Fruit fly (Drosophila melanogaster): ENCODE results near the gene CG10352.
A peak's percentile ranks its signal among the peaks of the same experiment; 100 is the strongest.

The CG10352 gene

dm6 chrX:11852310-11852709, 24.7 kb downstream of the CG10352 start, which contains the start of gene p24-1 (continued):
- peak; percentile 91 for TF ChIP-seq CG13287 (GFP tag; IDR thresholded peaks at IDR 0.05; ENCODE audit: partially characterized antibody)
- TF ChIP-seq Bgb (GFP tag; IDR thresholded peaks at IDR 0.05; ENCODE audit: partially characterized antibody) = peak; percentile 93
- TF ChIP-seq CG17802 (tag; optimal IDR thresholded peaks at IDR 0.05) = peak; percentile 27
- no peak for TF ChIP-seq CG12236 (GFP tag; optimal IDR thresholded peaks at IDR 0.05)
- peak; percentile 67 for TF ChIP-seq sens (GFP tag)
- peak; percentile 13 for TF ChIP-seq CG4820 (GFP tag; optimal IDR thresholded peaks at IDR 0.05)
- no peak for TF ChIP-seq Abd-B (GFP tag; optimal IDR thresholded peaks at IDR 0.05)
- TF ChIP-seq CG4617 (GFP tag; optimal IDR thresholded peaks at IDR 0.05; ENCODE audit: borderline replicate concordance) = peak; percentile 54
- no peak for TF ChIP-seq sr (GFP tag; IDR thresholded peaks at IDR 0.05)
- no peak for TF ChIP-seq esg (GFP tag; conservative IDR thresholded peaks at IDR 0.05)
- peak; percentile 20; the same call in 1 of the 3 replicates for TF ChIP-seq ci (GFP tag; IDR thresholded peaks at IDR 0.05)
- TF ChIP-seq CG13424 (tag; optimal IDR thresholded peaks at IDR 0.05) = peak; percentile 23
- peak; percentile 9 for TF ChIP-seq az2 (GFP tag; optimal IDR thresholded peaks at IDR 0.05)
- peak; percentile 88 for TF ChIP-seq CG6791 (GFP tag; IDR thresholded peaks at IDR 0.05; ENCODE audit: partially characterized antibody)
- no peak for TF ChIP-seq ranshi (GFP tag; IDR thresholded peaks at IDR 0.05)
- TF ChIP-seq zen (tag; optimal IDR thresholded peaks at IDR 0.05) = no peak
- no peak for TF ChIP-seq C15 (GFP tag; IDR thresholded peaks at IDR 0.05)
- TF ChIP-seq Bteb2 (GFP tag; optimal IDR thresholded peaks at IDR 0.05) = peak; percentile 7
- TF ChIP-seq Bdp1 (GFP tag; optimal IDR thresholded peaks at IDR 0.05) = peak; percentile 19
- no peak for TF ChIP-seq emc (GFP tag; optimal IDR thresholded peaks at IDR 0.05)
- no peak for TF ChIP-seq Tbp (GFP tag; optimal IDR thresholded peaks at IDR 0.05)
- peak; percentile 35; the same call in 1 of the 2 replicates for TF ChIP-seq CG11085 (GFP tag; IDR thresholded peaks at IDR 0.05)
- no peak for TF ChIP-seq CG31365 (tag; optimal IDR thresholded peaks at IDR 0.05)
- peak; percentile 86 for TF ChIP-seq HmgZ (tag; optimal IDR thresholded peaks at IDR 0.05)
- peak; percentile 23 for TF ChIP-seq CG18764 (GFP tag; optimal IDR thresholded peaks at IDR 0.05)
- TF ChIP-seq HmgD (GFP tag; optimal IDR thresholded peaks at IDR 0.05) = peak; percentile 54
- peak; percentile 67 for TF ChIP-seq CG12659 (GFP tag; optimal IDR thresholded peaks at IDR 0.05)
- TF ChIP-seq CG13894 (tag; optimal IDR thresholded peaks at IDR 0.05) = peak; percentile 71
- TF ChIP-seq stwl (tag; optimal IDR thresholded peaks at IDR 0.05) = peak; percentile 85
- no peak for TF ChIP-seq ac (GFP tag; optimal IDR thresholded peaks at IDR 0.05)
- TF ChIP-seq CG11456 (GFP tag; IDR thresholded peaks at IDR 0.05) = peak; percentile 60; the same call in 2 of the 3 replicates
- no peak for TF ChIP-seq Sox100B (GFP tag; optimal IDR thresholded peaks at IDR 0.05)
- TF ChIP-seq Pdp1 (GFP tag; optimal IDR thresholded peaks at IDR 0.05) = peak; percentile 11 to 96
- TF ChIP-seq ap (GFP tag; IDR thresholded peaks at IDR 0.05) = no peak
- no peak for TF ChIP-seq CG4707 (GFP tag; optimal IDR thresholded peaks at IDR 0.05)
- peak; percentile 16 for TF ChIP-seq Chrac-16 (GFP tag; optimal IDR thresholded peaks at IDR 0.05)
- no peak for TF ChIP-seq sima (GFP tag; optimal IDR thresholded peaks at IDR 0.05)
- peak; percentile 1 for TF ChIP-seq CG10147 (GFP tag; optimal IDR thresholded peaks at IDR 0.05)
- TF ChIP-seq CG11560 (tag; IDR thresholded peaks at IDR 0.05) = no peak; the same call in 2 of the 3 replicates
- TF ChIP-seq NFAT (GFP tag; IDR thresholded peaks at IDR 0.05) = peak; percentile 81
- peak; percentile 54 for TF ChIP-seq trem (tag; optimal IDR thresholded peaks at IDR 0.05)
- TF ChIP-seq jumu (GFP tag; optimal IDR thresholded peaks at IDR 0.05) = peak; percentile 65
- peak; percentile 69 for TF ChIP-seq nerfin-2 (GFP tag; IDR thresholded peaks at IDR 0.05; ENCODE audit: partially characterized antibody)
- no peak for TF ChIP-seq trh (GFP tag; optimal IDR thresholded peaks at IDR 0.05)
- no peak for TF ChIP-seq CG6254 (GFP tag; optimal IDR thresholded peaks at IDR 0.05)
- peak; percentile 94 for TF ChIP-seq pzg (GFP tag; optimal IDR thresholded peaks at IDR 0.05)
- no peak for TF ChIP-seq Poxn (GFP tag; IDR thresholded peaks at IDR 0.05)
- peak; percentile 12 for TF ChIP-seq Fer3 (tag; optimal IDR thresholded peaks at IDR 0.05)
- no peak; the same call in 1 of the 2 replicates for TF ChIP-seq CG9215 (GFP tag; IDR thresholded peaks at IDR 0.05)
- no peak for TF ChIP-seq CG6683 (GFP tag; optimal IDR thresholded peaks at IDR 0.05)
- TF ChIP-seq mld (GFP tag; IDR thresholded peaks at IDR 0.05; ENCODE audit: partially characterized antibody) = peak; percentile 81

Measured in whole organism, embryonic.